Worm (Caenorhabditis elegans) whole organism, young adult: ENCODE results near the gene Y105C5A.24.
A peak's percentile ranks its signal among the peaks of the same experiment; 100 is the strongest.

ENCODE experiments used
- B0019.2 ChIP-seq: fragments of 200-800 bp; sonication (Bioruptor generic); conservative IDR thresholded peaks from 2 replicates; pipeline ENCODE4 v1.3.6; 2022; ENCODE audit warnings: missing genetic modification reagents, missing genetic modification characterization, missing compliant biosample characterization
- C06A6.2 ChIP-seq: fragments of 200-800 bp; sonication (Bioruptor generic); conservative IDR thresholded peaks from 2 replicates; pipeline ENCODE4 v1.3.6; 2022; ENCODE audit warnings: missing genetic modification characterization, missing compliant biosample characterization
- D2030.7 ChIP-seq: fragments of 200-800 bp; sonication (Bioruptor generic); IDR thresholded peaks from 2 replicates; pipeline ENCODE4 v1.3.6; 2022; ENCODE audit warnings: missing genetic modification reagents, missing genetic modification characterization, missing compliant biosample characterization
- F37B4.10 ChIP-seq: fragments of 200-800 bp; sonication (Bioruptor generic); IDR thresholded peaks from 2 replicates; pipeline ENCODE4 v1.3.6; 2022; ENCODE audit warnings: missing genetic modification characterization, missing compliant biosample characterization
- F39B2.1 ChIP-seq: fragments of 200-800 bp; sonication (Bioruptor generic); IDR thresholded peaks from 2 replicates; pipeline ENCODE4 v1.3.6; 2022; ENCODE audit warnings: missing genetic modification reagents, missing genetic modification characterization, missing compliant biosample characterization
- F55B11.4 ChIP-seq: sonication (generic microtip); optimal IDR thresholded peaks from 2 replicates; lab custom pipeline; 2016; ENCODE audit warnings: missing compliant biosample characterization, missing genetic modification characterization, borderline replicate concordance; ENCODE audit not compliant: insufficient read depth
- K12H6.12 ChIP-seq: fragments of 200-800 bp; sonication (Bioruptor generic); optimal IDR thresholded peaks from 2 replicates; lab custom pipeline; 2018; ENCODE audit warnings: mild to moderate bottlenecking, missing genetic modification characterization, missing compliant biosample characterization
- Y67H2A.10 ChIP-seq: fragments of 200-800 bp; sonication (Bioruptor generic); conservative IDR thresholded peaks from 2 replicates; pipeline ENCODE4 v1.3.6; 2022; ENCODE audit warnings: missing genetic modification reagents, missing genetic modification characterization, missing compliant biosample characterization
- ZK185.1 ChIP-seq: sonication (generic microtip); optimal IDR thresholded peaks from 2 replicates; lab custom pipeline; 2016; ENCODE audit warnings: mild to moderate bottlenecking, missing genetic modification characterization, missing compliant biosample characterization; ENCODE audit not compliant: poor library complexity, severe bottlenecking
- ama-1 ChIP-seq, 3 experiments: fragments of 150-350 bp in 1 of 3; sonication (generic microtip) in 2 of 3; optimal IDR thresholded peaks; 2 replicates each; lab custom pipeline; 2014 to 2018; ENCODE audit warnings: missing biosample characterization in 2 of 3, missing genetic modification characterization in 2 of 3, missing genetic modification reagents in 2 of 3
- attf-5 ChIP-seq: fragments of 200-800 bp; sonication (Bioruptor generic); optimal IDR thresholded peaks from 2 replicates; lab custom pipeline; 2018; ENCODE audit warnings: mild to moderate bottlenecking, missing genetic modification characterization, missing compliant biosample characterization
- attf-6 ChIP-seq: fragments of 200-800 bp; sonication (Bioruptor generic); IDR thresholded peaks from 2 replicates; pipeline ENCODE4 v1.3.6; 2022; ENCODE audit warnings: missing genetic modification reagents, missing genetic modification characterization, missing compliant biosample characterization
- bed-2 ChIP-seq: fragments of 200-800 bp; sonication (Bioruptor generic); IDR thresholded peaks from 2 replicates; pipeline ENCODE4 v1.3.6; 2022; ENCODE audit warnings: missing genetic modification reagents, missing genetic modification characterization, missing compliant biosample characterization
- ceh-100 ChIP-seq: fragments of 200-800 bp; sonication (Bioruptor generic); IDR thresholded peaks from 2 replicates; pipeline ENCODE4 v1.3.6; 2022; ENCODE audit warnings: missing genetic modification reagents, missing genetic modification characterization, missing compliant biosample characterization
- ceh-27 ChIP-seq: fragments of 200-800 bp; sonication (Bioruptor generic); optimal IDR thresholded peaks from 2 replicates; lab custom pipeline; 2018; ENCODE audit warnings: mild to moderate bottlenecking, missing genetic modification characterization, moderate library complexity, missing compliant biosample characterization
- dpl-1 ChIP-seq: fragments of 150-350 bp; optimal IDR thresholded peaks from 2 replicates; lab custom pipeline; 2014; ENCODE audit warnings: missing biosample characterization, missing genetic modification reagents, missing genetic modification characterization
- egl-18 ChIP-seq: fragments of 200-800 bp; sonication (Bioruptor generic); IDR thresholded peaks from 2 replicates; pipeline ENCODE4 v1.3.6; 2022; ENCODE audit warnings: missing genetic modification reagents, missing genetic modification characterization, missing compliant biosample characterization
- fkh-3 ChIP-seq: sonication (generic microtip); optimal IDR thresholded peaks from 2 replicates; lab custom pipeline; 2016; ENCODE audit warnings: mild to moderate bottlenecking, missing genetic modification characterization, missing compliant biosample characterization
- lag-1 ChIP-seq: fragments of 200-800 bp; sonication (Bioruptor generic); IDR thresholded peaks from 2 replicates; pipeline ENCODE4 v1.3.6; 2022; ENCODE audit warnings: missing genetic modification reagents, missing genetic modification characterization, missing compliant biosample characterization
- lin-40 ChIP-seq: sonication (generic microtip); optimal IDR thresholded peaks from 2 replicates; lab custom pipeline; 2016; ENCODE audit warnings: missing genetic modification characterization, mild to moderate bottlenecking, missing compliant biosample characterization, missing genotype, missing genetic modification reagents
- madf-6 ChIP-seq: fragments of 200-800 bp; sonication (Bioruptor generic); IDR thresholded peaks from 2 replicates; pipeline ENCODE4 v1.3.6; 2022; ENCODE audit warnings: missing genetic modification reagents, missing genetic modification characterization, missing compliant biosample characterization
- nfya-1 ChIP-seq: sonication (generic microtip); optimal IDR thresholded peaks from 2 replicates; lab custom pipeline; 2017; ENCODE audit warnings: antibody characterized with exemption, missing compliant biosample characterization, missing genetic modification characterization, borderline replicate concordance; ENCODE audit not compliant: insufficient read depth
- nhr-120 ChIP-seq: fragments of 200-800 bp; sonication (Bioruptor generic); IDR thresholded peaks from 2 replicates; pipeline ENCODE4 v1.3.6; 2022; ENCODE audit warnings: missing genetic modification characterization, missing compliant biosample characterization
- nhr-80 ChIP-seq: sonication (generic microtip); optimal IDR thresholded peaks from 2 replicates; lab custom pipeline; 2016; ENCODE audit warnings: missing genetic modification characterization, missing compliant biosample characterization
- sdz-38 ChIP-seq: sonication (generic microtip); optimal IDR thresholded peaks from 2 replicates; lab custom pipeline; 2016; ENCODE audit warnings: missing genotype, missing genetic modification characterization, missing compliant biosample characterization
- sea-2 ChIP-seq: fragments of 200-800 bp; sonication (Bioruptor generic); IDR thresholded peaks from 2 replicates; pipeline ENCODE4 v1.3.6; 2022; ENCODE audit warnings: missing genetic modification characterization, missing compliant biosample characterization
- snpc-1.1 ChIP-seq: sonication (generic microtip); optimal IDR thresholded peaks from 2 replicates; lab custom pipeline; 2017; ENCODE audit warnings: missing genetic modification characterization, mild to moderate bottlenecking, missing compliant biosample characterization, antibody characterized with exemption, moderate library complexity, missing genotype, missing genetic modification reagents; ENCODE audit not compliant: insufficient read depth
- snpc-4 ChIP-seq, 5 experiments: fragments of 150-350 bp in 1 of 5; sonication (generic microtip) in 4 of 5; optimal IDR thresholded peaks; 2 replicates each; lab custom pipeline; 2014 to 2018; ENCODE audit warnings: missing genetic modification characterization in 5 of 5, missing biosample characterization in 3 of 5, antibody characterized with exemption in 2 of 5, mild to moderate bottlenecking in 2 of 5, missing compliant biosample characterization in 2 of 5, missing genotype in 2 of 5, moderate library complexity in 2 of 5, missing genetic modification reagents in 1 of 5
- sptf-2 ChIP-seq: fragments of 200-800 bp; sonication (Bioruptor generic); optimal IDR thresholded peaks from 2 replicates; lab custom pipeline; 2018; ENCODE audit warnings: mild to moderate bottlenecking, missing genetic modification characterization, missing compliant biosample characterization
- tbp1 ChIP-seq: fragments of 200-800 bp; sonication (Bioruptor generic); optimal IDR thresholded peaks from 2 replicates; lab custom pipeline; 2018; ENCODE audit warnings: mild to moderate bottlenecking, missing genetic modification characterization, missing compliant biosample characterization
- tbx-9 ChIP-seq: sonication (generic microtip); optimal IDR thresholded peaks from 2 replicates; lab custom pipeline; 2016; ENCODE audit warnings: borderline replicate concordance, missing genetic modification characterization, inconsistent platforms, missing compliant biosample characterization
- ztf-3 ChIP-seq: fragments of 200-800 bp; sonication (Bioruptor generic); optimal IDR thresholded peaks from 2 replicates; lab custom pipeline; 2018; ENCODE audit warnings: mild to moderate bottlenecking, missing genetic modification characterization, missing compliant biosample characterization

Gene Y105C5A.24

DNA sequence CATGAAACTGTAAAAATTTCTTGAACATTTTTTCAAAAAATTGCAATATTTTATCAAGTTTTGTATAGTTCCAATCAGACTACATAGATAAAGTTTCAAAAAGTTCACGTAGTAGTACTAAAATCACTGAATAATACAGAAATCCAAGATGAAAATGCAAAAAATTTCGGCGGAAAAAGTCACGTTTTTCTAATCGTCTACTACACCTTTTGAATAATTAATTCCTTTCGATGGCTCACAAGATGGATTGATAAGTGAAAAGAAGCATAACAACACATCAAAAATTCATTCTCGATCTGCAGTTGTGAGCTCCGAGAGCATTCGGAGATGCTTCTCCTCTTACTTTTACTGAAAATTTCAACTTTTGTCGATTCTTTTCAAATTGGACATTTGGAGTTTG lies 23.0 kb downstream of the Y105C5A.24 start, which contains the start of gene gcy-25:
TSS of gene gcy-25 (plus strand) at position 301 of the 400 bp plus-strand sequence.
- no peak for TF ChIP-seq tbp1 (GFP tag; lab: Kevin White, UChicago)
- no peak for TF ChIP-seq F37B4.10 (GFP tag; lab: Robert Waterston, UW)
- no peak for TF ChIP-seq ceh-27 (GFP tag; lab: Kevin White, UChicago)
- no peak for TF ChIP-seq sea-2
- no peak for TF ChIP-seq egl-18 (GFP tag; lab: Robert Waterston, UW)
- TF ChIP-seq tbx-9 (tag; lab: Kevin White, UChicago): no peak
- TF ChIP-seq lin-40: no peak
- TF ChIP-seq bed-2 (GFP tag; lab: Robert Waterston, UW): no peak
- TF ChIP-seq nhr-120 (GFP tag; lab: Robert Waterston, UW): no peak
- no peak for TF ChIP-seq sptf-2 (GFP tag; lab: Kevin White, UChicago)
- no peak for TF ChIP-seq snpc-1.1 (tag; lab: Kevin White, UChicago)
- TF ChIP-seq ZK185.1 (tag; lab: Kevin White, UChicago): no peak

ce11 chrIV:15878262-15878661 lies 28.6 kb downstream of the Y105C5A.24 start:
- TF ChIP-seq ZK185.1 (tag; lab: Kevin White, UChicago) (no peak), madf-6 (GFP tag; lab: Robert Waterston, UW) (no peak), ztf-3 (GFP tag; lab: Kevin White, UChicago) (no peak), snpc-4 (GFP tag; optimal IDR thresholded peaks at IDR 0.05; lab: Kevin White, UChicago) (peak; percentile 7), snpc-4 (tag; optimal IDR thresholded peaks at IDR 0.05; lab: Kevin White, UChicago) (no peak), nfya-1 (tag; lab: Kevin White, UChicago) (no peak), tbp1 (GFP tag; lab: Kevin White, UChicago) (no peak), F55B11.4 (no peak)

ce11 chrIV:15880114-15880513 lies 30.4 kb downstream of the Y105C5A.24 start:
- TF ChIP-seq attf-6 (GFP tag; lab: Robert Waterston, UW) (peak; percentile 83), nhr-80 (tag; lab: Kevin White, UChicago) (no peak), Y67H2A.10 (GFP tag; lab: Robert Waterston, UW) (no peak), D2030.7 (GFP tag; lab: Robert Waterston, UW) (no peak), sdz-38 (no peak), C06A6.2 (GFP tag; lab: Robert Waterston, UW) (no peak), snpc-4 (GFP tag; optimal IDR thresholded peaks at IDR 0.05; lab: Kevin White, UChicago) (peak; percentile 23), snpc-4 (tag; optimal IDR thresholded peaks at IDR 0.05; lab: Kevin White, UChicago) (peak in 2 of 4 experiments; percentile 39 to 63), K12H6.12 (no peak)

DNA sequence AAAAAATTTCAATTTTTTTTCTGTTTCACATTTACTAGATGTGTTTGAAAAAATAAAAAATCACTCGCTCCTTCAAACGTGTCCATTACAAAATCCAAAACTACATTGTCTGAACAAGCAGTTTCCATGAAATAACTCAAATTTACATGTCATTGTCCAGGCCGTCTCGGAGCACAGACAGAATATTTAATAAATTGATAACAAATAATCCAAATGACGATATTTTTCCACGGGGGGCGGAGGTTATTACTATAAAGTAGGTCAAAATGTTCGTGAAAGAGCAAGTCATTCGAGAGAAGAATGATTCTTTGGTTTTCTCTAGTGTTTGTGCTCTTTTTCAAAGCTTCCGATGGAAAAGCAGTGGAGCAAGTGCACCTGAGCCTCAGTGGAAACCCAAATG lies 34.2 kb downstream of the Y105C5A.24 start, which contains the start of gene Y105C5B.3:
TSS of gene Y105C5B.3 (plus strand) at position 301 of the 400 bp plus-strand sequence.
- TF ChIP-seq snpc-4 (GFP tag; optimal IDR thresholded peaks at IDR 0.05; lab: Kevin White, UChicago) (no peak), snpc-4 (tag; optimal IDR thresholded peaks at IDR 0.05; lab: Kevin White, UChicago) (peak in 1 of 4 experiments; percentile 12), F39B2.1 (GFP tag; lab: Robert Waterston, UW) (no peak)

DNA sequence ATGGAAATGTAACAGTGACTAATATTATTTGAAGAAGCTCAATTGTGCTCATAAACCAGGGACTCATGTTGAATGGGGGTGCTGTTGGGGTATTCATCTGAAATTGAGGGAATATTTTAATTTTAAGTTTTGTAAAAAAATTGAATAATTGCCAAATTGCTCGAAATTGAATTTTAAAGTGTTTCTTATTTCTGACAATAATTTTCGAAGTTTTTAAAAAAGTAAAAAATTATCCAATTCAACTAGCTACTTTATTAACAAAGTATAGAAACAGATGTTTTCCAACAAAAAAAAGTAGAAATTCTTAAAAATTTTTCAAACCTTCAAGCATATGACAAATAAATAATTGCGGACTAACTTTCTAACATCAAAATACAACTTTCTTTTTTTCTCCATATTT lies 44.5 kb downstream of the Y105C5A.24 start, which contains the start of gene srv-14:
TSS of gene srv-14 (minus strand) at position 101 of the 400 bp plus-strand sequence.
- TF ChIP-seq ceh-100 (GFP tag; lab: Robert Waterston, UW) (no peak), fkh-3 (tag; lab: Kevin White, UChicago) (no peak), dpl-1 (GFP tag; lab: Kevin White, UChicago) (no peak), ama-1 (optimal IDR thresholded peaks at IDR 0.05; lab: Kevin White, UChicago) (no peak), ama-1 (GFP tag; optimal IDR thresholded peaks at IDR 0.05; lab: Kevin White, UChicago) (no peak), lag-1 (GFP tag; lab: Robert Waterston, UW) (no peak), nhr-80 (tag; lab: Kevin White, UChicago) (no peak), madf-6 (GFP tag; lab: Robert Waterston, UW) (no peak), B0019.2 (GFP tag; lab: Robert Waterston, UW) (no peak), attf-5 (GFP tag; lab: Kevin White, UChicago) (no peak)
